Worm (Caenorhabditis elegans) whole organism, late embryonic: ENCODE measurements around the gene ztf-31.

Source experiments
- C38D4.7 ChIP-seq: fragments of 200-800 bp; sonication (Bioruptor generic); optimal IDR thresholded peaks from 2 replicates; lab custom pipeline; 2018; ENCODE audit warnings: mild to moderate bottlenecking, missing genetic modification characterization, moderate library complexity, missing compliant biosample characterization
- Y22D7AL.16 ChIP-seq: sonication (generic microtip); optimal IDR thresholded peaks from 2 replicates; lab custom pipeline; 2016; ENCODE audit warnings: missing genetic modification characterization, missing compliant biosample characterization
- ama-1 ChIP-seq: fragments of 150-350 bp; optimal IDR thresholded peaks from 2 replicates; lab custom pipeline; 2014
- dmd-4 ChIP-seq: sonication (generic microtip); optimal IDR thresholded peaks from 2 replicates; lab custom pipeline; 2016; ENCODE audit warnings: borderline replicate concordance, missing genetic modification characterization, missing compliant biosample characterization
- elt-2 ChIP-seq: sonication (generic microtip); optimal IDR thresholded peaks from 2 replicates; lab custom pipeline; 2016; ENCODE audit warnings: missing genetic modification reagents, missing genetic modification characterization, missing compliant biosample characterization
- eyg-1 ChIP-seq: sonication (generic microtip); optimal IDR thresholded peaks from 2 replicates; lab custom pipeline; 2016; ENCODE audit warnings: missing genotype, missing genetic modification characterization, missing compliant biosample characterization
- nhr-232 ChIP-seq: sonication (generic microtip); optimal IDR thresholded peaks from 2 replicates; lab custom pipeline; 2016; ENCODE audit warnings: missing genetic modification characterization, missing compliant biosample characterization
- rnt-1 ChIP-seq: sonication (generic microtip); optimal IDR thresholded peaks from 2 replicates; lab custom pipeline; 2016; ENCODE audit warnings: missing genetic modification characterization, missing compliant biosample characterization
- tbx-2 ChIP-seq: sonication (generic microtip); optimal IDR thresholded peaks from 2 replicates; lab custom pipeline; 2016; ENCODE audit warnings: missing genetic modification characterization, missing compliant biosample characterization
- unc-3 ChIP-seq, 2 experiments: fragments of 200-800 bp in 1 of 2; sonication (Bioruptor generic) in 1 of 2; sonication (generic microtip) in 1 of 2; conservative IDR thresholded peaks in 1 of 2; optimal IDR thresholded peaks in 1 of 2; 2 replicates each; pipeline versions ENCODE4 v1.3.6 to Lab custom; 2016 to 2022; ENCODE audit warnings: missing compliant biosample characterization in 2 of 2, missing genetic modification characterization in 2 of 2, missing genetic modification reagents in 1 of 2
- unc-55 ChIP-seq: sonication (generic microtip); optimal IDR thresholded peaks from 2 replicates; lab custom pipeline; 2017; ENCODE audit warnings: missing biosample characterization, missing genetic modification reagents, missing genetic modification characterization
- unc-86 ChIP-seq: sonication (generic microtip); optimal IDR thresholded peaks from 2 replicates; lab custom pipeline; 2016; ENCODE audit warnings: missing genetic modification characterization, missing compliant biosample characterization

ce11 chrIII:7232782-7233181 lies 8.4 kb upstream of the ztf-31 start, which contains the start of gene adr-2:
- TF ChIP-seq eyg-1 (tag; lab: Kevin White, UChicago) (no peak), ama-1 (lab: Kevin White, UChicago) (no peak), unc-86 (tag; lab: Kevin White, UChicago) (no peak), unc-3 (GFP tag; conservative IDR thresholded peaks at IDR 0.05; lab: Robert Waterston, UW) (no peak), unc-3 (tag; optimal IDR thresholded peaks at IDR 0.05; lab: Kevin White, UChicago) (no peak), Y22D7AL.16 (tag; lab: Kevin White, UChicago) (no peak), dmd-4 (tag; lab: Kevin White, UChicago) (no peak), tbx-2 (no peak), rnt-1 (tag; lab: Kevin White, UChicago) (no peak), unc-55 (no peak), nhr-232 (tag; lab: Kevin White, UChicago) (no peak), elt-2 (no peak), C38D4.7 (no peak)
